Worm (Caenorhabditis elegans): ENCODE measurements around the gene C16D9.9.

C16D9.9 gene

ce11 chrV:8263941-8264340 is at the start of gene C16D9.9:
TSS of gene C16D9.9 (plus strand) at chrV:8264241.
- TF ChIP-seq lsy-2 (tag; optimal IDR thresholded peaks at IDR 0.05) (no peak), flh-1 (GFP tag; optimal IDR thresholded peaks at IDR 0.05) (no peak), ceh-39 (tag; optimal IDR thresholded peaks at IDR 0.05) (no peak), unc-39 (tag; optimal IDR thresholded peaks at IDR 0.05) (no peak), nhr-237 (tag; optimal IDR thresholded peaks at IDR 0.05) (no peak), ceh-83 (GFP tag; optimal IDR thresholded peaks at IDR 0.05) (no peak), ceh-43 (GFP tag; optimal IDR thresholded peaks at IDR 0.05) (no peak), bed-3 (GFP tag; optimal IDR thresholded peaks at IDR 0.05) (no peak), lin-32 (GFP tag; optimal IDR thresholded peaks at IDR 0.05) (no peak), mep-1 (tag; optimal IDR thresholded peaks at IDR 0.05) (no peak), nhr-12 (tag; optimal IDR thresholded peaks at IDR 0.05) (no peak), mls-2 (tag; optimal IDR thresholded peaks at IDR 0.05) (no peak), sem-2 (GFP tag; optimal IDR thresholded peaks at IDR 0.05) (no peak), elt-3 (tag; optimal IDR thresholded peaks at IDR 0.05) (no peak)

ce11 chrV:8215158-8215557 is 48.9 kb upstream of the C16D9.9 start:
- TF ChIP-seq sptf-1 (tag; optimal IDR thresholded peaks at IDR 0.05), result no peak
- no peak for TF ChIP-seq ham-2 (GFP tag; optimal IDR thresholded peaks at IDR 0.05)
- no peak for TF ChIP-seq ceh-43 (GFP tag; optimal IDR thresholded peaks at IDR 0.05)
- no peak for TF ChIP-seq ceh-83 (GFP tag; optimal IDR thresholded peaks at IDR 0.05)
- TF ChIP-seq unc-39 (tag; optimal IDR thresholded peaks at IDR 0.05), result no peak
- TF ChIP-seq lin-13 (tag; optimal IDR thresholded peaks at IDR 0.05), result no peak
- no peak for TF ChIP-seq mab-5 (tag; optimal IDR thresholded peaks at IDR 0.05)
- TF ChIP-seq drap-1 (GFP tag; optimal IDR thresholded peaks at IDR 0.05), result no peak
- TF ChIP-seq elt-1 (tag; optimal IDR thresholded peaks at IDR 0.05; ENCODE audit: borderline replicate concordance, insufficient read depth), result no peak
- no peak for TF ChIP-seq tbx-8 (GFP tag; optimal IDR thresholded peaks at IDR 0.05)
- no peak for TF ChIP-seq sem-2 (GFP tag; optimal IDR thresholded peaks at IDR 0.05)
- no peak for TF ChIP-seq unc-120 (tag; optimal IDR thresholded peaks at IDR 0.05; ENCODE audit: poor library complexity, severe bottlenecking)
- TF ChIP-seq M03D4.4 (tag; optimal IDR thresholded peaks at IDR 0.05), result no peak

DNA sequence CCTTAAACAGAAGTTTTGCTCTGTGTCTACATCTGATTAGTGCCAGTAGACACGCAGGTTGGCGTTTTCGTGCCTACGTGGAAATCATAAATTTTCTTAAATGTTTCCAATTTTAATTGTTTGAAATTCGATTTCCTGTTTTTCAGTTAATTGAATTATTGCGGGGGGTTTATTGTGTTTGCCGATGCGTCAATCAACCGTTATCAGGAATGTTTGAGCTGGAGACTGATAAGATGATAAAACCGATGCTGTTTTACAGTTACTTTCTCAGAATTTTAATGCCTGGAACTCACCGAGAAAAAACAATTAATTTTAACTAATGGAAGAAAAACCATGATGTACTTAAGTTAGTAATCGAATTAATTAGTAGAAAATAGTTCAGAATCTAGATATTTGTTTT is 46.9 kb upstream of the C16D9.9 start:
- TF ChIP-seq nhr-28 (tag; optimal IDR thresholded peaks at IDR 0.05) (no peak), lsy-2 (tag; optimal IDR thresholded peaks at IDR 0.05) (no peak), sem-2 (GFP tag; optimal IDR thresholded peaks at IDR 0.05) (no peak), bed-3 (GFP tag; optimal IDR thresholded peaks at IDR 0.05) (no peak), blmp-1 (tag; optimal IDR thresholded peaks at IDR 0.05) (no peak), cnd-1 (tag; optimal IDR thresholded peaks at IDR 0.05) (no peak), sptf-1 (tag; optimal IDR thresholded peaks at IDR 0.05) (no peak), nhr-237 (tag; optimal IDR thresholded peaks at IDR 0.05) (no peak), ceh-39 (tag; optimal IDR thresholded peaks at IDR 0.05) (no peak), elt-3 (tag; optimal IDR thresholded peaks at IDR 0.05) (no peak), mab-5 (tag; optimal IDR thresholded peaks at IDR 0.05) (no peak), pha-4 (tag; optimal IDR thresholded peaks at IDR 0.05) (no peak), tbx-8 (GFP tag; optimal IDR thresholded peaks at IDR 0.05) (no peak), ceh-83 (GFP tag; optimal IDR thresholded peaks at IDR 0.05) (no peak), mep-1 (tag; optimal IDR thresholded peaks at IDR 0.05) (no peak), hlh-1 (tag; optimal IDR thresholded peaks at IDR 0.05) (no peak), ztf-11 (tag; optimal IDR thresholded peaks at IDR 0.05) (no peak), unc-62 (GFP tag; optimal IDR thresholded peaks at IDR 0.05) (no peak)

DNA sequence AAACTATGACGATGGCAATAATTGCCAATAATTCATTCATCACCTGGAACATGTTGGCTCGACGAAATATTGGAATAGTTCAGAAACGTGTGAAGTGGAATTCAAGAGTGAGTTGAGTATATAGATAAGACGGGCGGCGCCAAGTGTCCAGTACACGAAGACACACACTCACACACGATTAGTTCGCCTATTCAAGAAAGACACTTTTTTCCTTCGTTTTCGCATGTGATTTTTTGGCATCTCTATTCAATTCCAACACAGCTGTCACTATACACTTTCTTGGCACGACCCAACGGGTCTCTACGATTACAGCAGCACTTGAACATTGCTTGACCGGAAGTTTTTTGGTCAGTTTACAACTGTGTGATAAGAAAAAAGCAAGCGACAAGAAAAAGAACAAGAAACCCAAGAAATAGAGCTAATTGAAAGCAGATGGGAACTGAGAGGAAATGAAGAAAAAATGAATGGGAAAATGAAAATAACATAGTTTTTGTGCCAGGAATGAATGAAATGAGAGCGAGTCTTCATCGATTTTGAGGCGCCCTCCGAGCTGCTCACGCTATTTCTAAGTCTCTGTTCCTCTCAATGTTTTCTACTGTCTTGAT is 46.3 kb upstream of the C16D9.9 start, which contains the start of gene K07C11.8:
Gene K07C11.8, minus strand, starts transcription at position 224 of the 605 bp plus-strand sequence.
- TF ChIP-seq elt-3 (tag; optimal IDR thresholded peaks at IDR 0.05) (no peak), lsy-2 (tag; optimal IDR thresholded peaks at IDR 0.05) (no peak), bed-3 (GFP tag; optimal IDR thresholded peaks at IDR 0.05) (no peak), nhr-28 (tag; optimal IDR thresholded peaks at IDR 0.05) (no peak), ces-1 (GFP tag; optimal IDR thresholded peaks at IDR 0.05) (peak; percentile 3), sptf-1 (tag; optimal IDR thresholded peaks at IDR 0.05) (no peak), flh-1 (GFP tag; optimal IDR thresholded peaks at IDR 0.05) (no peak)

DNA sequence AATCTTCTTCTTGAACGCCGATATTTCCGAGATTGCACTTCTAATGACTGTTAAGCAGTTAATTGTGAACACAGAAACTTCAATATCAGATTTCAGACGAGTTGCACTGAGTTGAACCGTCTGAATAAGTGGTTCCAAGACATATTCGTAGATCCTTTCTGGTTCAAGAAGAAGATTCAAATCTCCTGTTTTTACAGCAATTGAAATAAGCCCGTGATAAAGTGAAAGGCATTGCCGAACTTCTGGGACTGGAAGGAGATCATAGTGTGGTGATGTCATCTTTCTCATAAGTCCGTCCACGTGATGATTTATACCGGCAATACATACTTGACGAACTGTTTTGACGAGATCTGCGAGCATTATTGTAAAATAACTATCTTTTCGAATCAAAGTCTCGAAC is 44.5 kb upstream of the C16D9.9 start:
- TF ChIP-seq nhr-76 (tag; optimal IDR thresholded peaks at IDR 0.05), result no peak
- TF ChIP-seq zip-8 (tag; optimal IDR thresholded peaks at IDR 0.05), result no peak
- no peak for TF ChIP-seq nhr-2 (tag; optimal IDR thresholded peaks at IDR 0.05)
- TF ChIP-seq mab-5 (tag; optimal IDR thresholded peaks at IDR 0.05), result no peak
- TF ChIP-seq drap-1 (GFP tag; optimal IDR thresholded peaks at IDR 0.05), result no peak
- TF ChIP-seq flh-1 (GFP tag; optimal IDR thresholded peaks at IDR 0.05), result no peak
- no peak for TF ChIP-seq snpc-4 (tag; optimal IDR thresholded peaks at IDR 0.05)

Data from whole organism, mixed stage, embryonic.